Fruit fly (Drosophila melanogaster): ENCODE results near the gene ND-13B.
A peak's percentile ranks its signal among the peaks of the same experiment; 100 is the strongest.

The ND-13B gene

dm6 chr3L:10738347-10739108 lies 44.6 kb upstream of the ND-13B start (continued):
- no peak for TF ChIP-seq HLH54F (GFP tag; optimal IDR thresholded peaks at IDR 0.05)
- peak; percentile 82 for TF ChIP-seq CG17359 (tag; optimal IDR thresholded peaks at IDR 0.05)
- TF ChIP-seq cg (GFP tag; optimal IDR thresholded peaks at IDR 0.05): peak; percentile 77
- TF ChIP-seq CG18011 (GFP tag; optimal IDR thresholded peaks at IDR 0.05): no peak
- peak; percentile 50; the same call in 1 of the 2 replicates for TF ChIP-seq Lim3 (GFP tag; IDR thresholded peaks at IDR 0.05)
- no peak for TF ChIP-seq CG1529 (GFP tag; optimal IDR thresholded peaks at IDR 0.05)
- TF ChIP-seq Tbp (GFP tag; optimal IDR thresholded peaks at IDR 0.05): no peak
- TF ChIP-seq Gug (GFP tag; IDR thresholded peaks at IDR 0.05): peak; percentile 49; the same call in 3 of the 4 replicates
- peak; percentile 63; the same call in 1 of the 3 replicates for TF ChIP-seq ase (GFP tag; IDR thresholded peaks at IDR 0.05)
- TF ChIP-seq CG8765 (GFP tag; IDR thresholded peaks at IDR 0.05): peak; percentile 7; the same call in 1 of the 2 replicates
- TF ChIP-seq shn (GFP tag; optimal IDR thresholded peaks at IDR 0.05): peak; percentile 9
- no peak for TF ChIP-seq corto (GFP tag; optimal IDR thresholded peaks at IDR 0.05)
- peak; percentile 42 for TF ChIP-seq CG5245 (GFP tag; optimal IDR thresholded peaks at IDR 0.05)
- no peak for TF ChIP-seq Scr (GFP tag; IDR thresholded peaks at IDR 0.05; ENCODE audit: partially characterized antibody)
- no peak for TF ChIP-seq Sin3A (optimal IDR thresholded peaks at IDR 0.05)
- TF ChIP-seq klu (GFP tag; IDR thresholded peaks at IDR 0.05): peak; percentile 76; the same call in 1 of the 2 replicates
- no peak for TF ChIP-seq Doc3 (GFP tag; IDR thresholded peaks at IDR 0.05; ENCODE audit: partially characterized antibody)
- peak; percentile 96 for TF ChIP-seq Sox100B (GFP tag; optimal IDR thresholded peaks at IDR 0.05)
- peak; percentile 74 for TF ChIP-seq fd3F (GFP tag; optimal IDR thresholded peaks at IDR 0.05)
- no peak for TF ChIP-seq CG14860 (GFP tag; IDR thresholded peaks at IDR 0.05; ENCODE audit: partially characterized antibody)
- peak; percentile 85 for TF ChIP-seq CG6689 (GFP tag; IDR thresholded peaks at IDR 0.05)
- TF ChIP-seq Ssrp (tag; optimal IDR thresholded peaks at IDR 0.05): peak; percentile 82
- TF ChIP-seq fu2 (GFP tag; optimal IDR thresholded peaks at IDR 0.05): no peak
- peak; percentile 86 for TF ChIP-seq CG18619 (GFP tag; optimal IDR thresholded peaks at IDR 0.05)
- no peak for TF ChIP-seq CG33213 (GFP tag; optimal IDR thresholded peaks at IDR 0.05)
- TF ChIP-seq knrl (GFP tag; IDR thresholded peaks at IDR 0.05; ENCODE audit: partially characterized antibody): no peak
- no peak for TF ChIP-seq hb (GFP tag; IDR thresholded peaks at IDR 0.05; ENCODE audit: partially characterized antibody)
- no peak for TF ChIP-seq vnd (GFP tag; IDR thresholded peaks at IDR 0.05; ENCODE audit: partially characterized antibody)
- no peak for TF ChIP-seq CG14965 (GFP tag; optimal IDR thresholded peaks at IDR 0.05; ENCODE audit: borderline replicate concordance)
- no peak for TF ChIP-seq CG34224 (GFP tag; IDR thresholded peaks at IDR 0.05; ENCODE audit: partially characterized antibody)
- TF ChIP-seq bbx (GFP tag; IDR thresholded peaks at IDR 0.05; ENCODE audit: partially characterized antibody): no peak
- no peak for TF ChIP-seq tx (GFP tag; optimal IDR thresholded peaks at IDR 0.05)
- peak in 1 of 2 experiments; percentile 72 for TF ChIP-seq eve (GFP tag; optimal IDR thresholded peaks at IDR 0.05)
- peak; percentile 76 for TF ChIP-seq PHDP (tag; optimal IDR thresholded peaks at IDR 0.05)
- no peak for TF ChIP-seq Hmx (GFP tag; optimal IDR thresholded peaks at IDR 0.05)
- TF ChIP-seq CG14050 (GFP tag; IDR thresholded peaks at IDR 0.05): peak; percentile 40
- TF ChIP-seq Ptx1 (GFP tag; IDR thresholded peaks at IDR 0.05): peak; percentile 92
- TF ChIP-seq C15 (GFP tag; IDR thresholded peaks at IDR 0.05): no peak
- TF ChIP-seq so (GFP tag; IDR thresholded peaks at IDR 0.05): peak; percentile 72; the same call in 2 of the 3 replicates
- peak; percentile 67; the same call in 2 of the 3 replicates for TF ChIP-seq Mrtf (GFP tag; IDR thresholded peaks at IDR 0.05)
- TF ChIP-seq schlank (tag; optimal IDR thresholded peaks at IDR 0.05): no peak
- no peak for TF ChIP-seq hth (optimal IDR thresholded peaks at IDR 0.05)
- TF ChIP-seq CG8089 (GFP tag; optimal IDR thresholded peaks at IDR 0.05): no peak
- peak; percentile 64 for TF ChIP-seq gsb (GFP tag; IDR thresholded peaks at IDR 0.05)
- peak; percentile 6 for TF ChIP-seq CG17568 (GFP tag; optimal IDR thresholded peaks at IDR 0.05)
- TF ChIP-seq vfl (GFP tag; optimal IDR thresholded peaks at IDR 0.05): no peak
- 0 out of 2 replicates have a peak, but pooled peaks have one; percentile 5 for TF ChIP-seq CG10321 (GFP tag; IDR thresholded peaks at IDR 0.05)
- TF ChIP-seq CG11085 (GFP tag; IDR thresholded peaks at IDR 0.05): peak; percentile 59
- TF ChIP-seq Myb (GFP tag; optimal IDR thresholded peaks at IDR 0.05): no peak
- no peak for TF ChIP-seq Bdp1 (GFP tag; optimal IDR thresholded peaks at IDR 0.05)
